Worm (Caenorhabditis elegans): Measurements from ENCODE around the gene hil-3.
"Not testable (repeated sequence)": the region's sequence is repeated elsewhere in the genome, so short reads cannot be mapped to it uniquely, and the experiment has no call there.

Gene hil-3

DNA sequence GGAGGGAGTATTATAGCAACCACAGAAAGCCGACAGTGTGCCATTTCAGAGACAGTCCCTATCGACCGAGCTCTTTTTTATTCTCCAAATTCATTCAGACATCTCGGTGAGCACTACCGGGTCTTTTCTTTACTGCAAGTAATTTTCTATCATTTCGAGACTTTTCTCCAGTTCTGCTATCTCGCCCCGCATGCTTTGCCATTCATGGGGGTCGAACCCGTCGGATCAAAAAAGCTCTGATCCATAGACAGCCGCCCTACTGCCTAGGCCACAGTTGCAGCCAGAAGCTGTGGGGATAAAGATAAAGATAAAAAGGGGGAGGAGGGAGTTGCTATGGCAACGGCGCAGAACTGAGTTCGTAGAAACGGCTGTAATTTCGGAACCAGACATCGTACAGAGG is 7.6 kb upstream of the hil-3 start:
- no peak for TF ChIP-seq him-1 (tag; optimal IDR thresholded peaks at IDR 0.05)
- TF ChIP-seq W03F9.2 (tag; optimal IDR thresholded peaks at IDR 0.05): no peak
- no peak for TF ChIP-seq dao-5 (tag; optimal IDR thresholded peaks at IDR 0.05)

DNA sequence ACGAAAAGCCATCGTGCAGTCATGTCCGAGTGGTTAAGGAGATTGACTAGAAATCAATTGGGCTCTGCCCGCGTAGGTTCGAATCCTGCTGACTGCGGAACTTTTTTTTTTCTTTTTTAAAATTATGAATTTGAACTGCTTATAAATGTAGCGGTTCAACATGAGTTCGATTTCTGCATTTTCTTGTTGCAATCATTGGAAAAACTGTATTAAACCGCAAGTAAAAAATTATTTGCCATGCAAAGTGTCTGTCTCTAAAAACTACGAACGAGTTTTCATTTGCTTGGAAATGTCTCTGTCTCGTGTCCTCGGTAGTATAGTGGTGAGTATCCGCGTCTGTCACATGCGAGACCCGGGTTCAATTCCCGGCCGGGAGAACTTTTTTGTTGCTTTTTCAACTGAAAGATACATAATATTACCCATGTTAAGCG is 3.5 kb upstream of the hil-3 start:
- TF ChIP-seq dao-5 (tag; optimal IDR thresholded peaks at IDR 0.05): peak; percentile 30

DNA sequence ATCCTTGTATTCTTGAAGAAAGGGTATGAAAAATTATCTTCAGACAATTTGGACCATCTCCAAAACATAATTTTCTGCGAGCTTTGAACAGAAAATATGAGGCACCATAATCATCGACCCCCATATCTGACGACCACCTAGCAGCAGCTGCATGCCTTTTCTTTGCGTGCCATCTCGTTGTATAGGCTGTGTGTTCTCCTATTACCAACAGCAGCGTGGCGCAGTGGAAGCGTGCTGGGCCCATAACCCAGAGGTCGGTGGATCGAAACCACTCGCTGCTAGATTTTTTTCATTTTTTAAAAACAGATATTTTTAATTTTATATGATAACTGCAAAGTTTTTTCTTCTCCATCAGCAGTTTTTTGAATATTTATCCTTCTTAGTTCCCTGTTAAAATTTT is 3.0 kb upstream of the hil-3 start:
- TF ChIP-seq dao-5 (tag; optimal IDR thresholded peaks at IDR 0.05) (no peak), W03F9.2 (tag; optimal IDR thresholded peaks at IDR 0.05) (no peak)

DNA sequence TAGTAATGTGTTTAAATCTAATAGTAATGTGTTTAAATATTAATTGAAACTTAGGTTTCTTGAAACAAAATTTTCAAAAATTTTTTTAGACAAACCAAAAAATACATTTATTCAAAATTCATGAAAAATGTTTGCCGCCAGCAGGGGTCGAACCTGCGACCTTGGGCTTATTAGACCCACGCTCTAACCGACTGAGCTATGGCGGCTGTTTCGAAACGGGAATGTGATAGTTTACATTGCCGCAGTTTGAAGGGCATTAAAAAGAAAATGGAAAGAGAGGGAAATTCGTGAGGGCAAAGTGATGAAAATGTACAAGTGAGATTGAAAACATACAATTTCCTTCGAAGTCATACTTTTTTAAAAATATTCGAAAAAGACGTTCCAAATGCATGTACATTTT is 2.5 kb upstream of the hil-3 start:
- peak; percentile 22 for TF ChIP-seq W03F9.2 (tag; optimal IDR thresholded peaks at IDR 0.05)
- TF ChIP-seq him-1 (tag; optimal IDR thresholded peaks at IDR 0.05): no peak
- no peak for TF ChIP-seq dao-5 (tag; optimal IDR thresholded peaks at IDR 0.05)

DNA sequence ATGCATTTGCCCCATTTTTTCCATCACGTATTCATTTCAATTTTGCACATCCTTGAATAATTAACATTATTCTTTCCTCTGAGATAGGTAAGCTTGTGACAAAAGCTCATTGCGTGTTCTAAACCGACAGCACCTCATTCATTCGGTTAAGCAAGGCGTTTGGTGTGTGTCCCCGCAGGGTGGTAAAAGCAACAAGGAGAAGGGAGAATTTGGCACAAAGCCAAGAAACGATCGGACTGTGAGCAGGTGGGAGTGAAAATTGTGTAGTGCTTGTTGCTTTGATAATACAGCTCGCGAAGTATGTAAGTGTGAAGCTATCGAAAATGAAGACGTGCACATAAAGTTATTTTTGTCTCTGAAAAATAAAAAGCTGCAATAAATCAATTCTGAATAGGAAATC is 1.8 kb upstream of the hil-3 start:
- TF ChIP-seq W03F9.2 (tag; optimal IDR thresholded peaks at IDR 0.05) (no peak), him-1 (tag; optimal IDR thresholded peaks at IDR 0.05) (no peak), dao-5 (tag; optimal IDR thresholded peaks at IDR 0.05) (no peak)

DNA sequence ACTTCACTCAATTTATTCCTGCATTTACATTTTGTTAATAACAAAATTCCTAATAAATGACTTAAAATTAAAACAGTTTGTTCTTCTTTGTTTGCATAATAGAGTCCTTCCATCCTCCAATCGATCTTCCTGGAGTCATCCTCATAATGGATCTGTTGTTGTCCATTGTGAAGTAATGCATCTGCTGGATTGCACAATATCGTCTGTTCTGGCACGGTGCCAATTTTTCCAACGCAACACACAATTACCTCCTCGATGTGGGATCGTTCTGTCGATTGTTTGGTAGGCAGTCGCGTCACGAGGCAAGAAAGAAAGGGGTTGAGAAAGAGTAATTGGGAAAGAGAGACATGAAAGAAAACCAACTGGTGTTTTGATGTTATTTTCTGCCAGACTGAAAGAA is 1.0 kb downstream of the hil-3 start:
- no peak for TF ChIP-seq him-1 (tag; optimal IDR thresholded peaks at IDR 0.05)
- no peak for TF ChIP-seq W03F9.2 (tag; optimal IDR thresholded peaks at IDR 0.05)
- TF ChIP-seq dao-5 (tag; optimal IDR thresholded peaks at IDR 0.05): no peak

DNA sequence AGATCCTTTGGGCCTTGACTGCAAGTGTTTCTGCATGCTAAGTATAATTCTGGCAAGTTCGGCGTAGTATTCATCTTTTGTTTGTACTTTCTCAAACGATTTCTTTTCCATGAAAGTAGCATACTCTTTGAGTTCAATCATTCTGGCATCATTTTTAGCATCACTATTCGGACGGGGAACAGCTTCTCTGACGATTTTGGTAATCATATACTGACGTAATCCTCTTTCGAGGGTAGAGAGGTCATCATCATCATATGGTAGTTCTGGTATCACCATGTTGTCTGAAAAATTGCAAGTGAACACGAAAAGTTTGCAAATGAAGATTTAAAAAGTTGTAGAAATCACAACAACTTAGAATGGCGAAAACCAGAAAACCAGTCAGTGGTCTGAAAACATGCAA is 3.8 kb downstream of the hil-3 start, which contains the start of gene F22F1.3:
F22F1.3 (minus strand) TSS at position 281 of the 400 bp plus-strand sequence.
- TF ChIP-seq W03F9.2 (tag; optimal IDR thresholded peaks at IDR 0.05): no peak
- no peak for TF ChIP-seq him-1 (tag; optimal IDR thresholded peaks at IDR 0.05)
- no peak for TF ChIP-seq dao-5 (tag; optimal IDR thresholded peaks at IDR 0.05)

DNA sequence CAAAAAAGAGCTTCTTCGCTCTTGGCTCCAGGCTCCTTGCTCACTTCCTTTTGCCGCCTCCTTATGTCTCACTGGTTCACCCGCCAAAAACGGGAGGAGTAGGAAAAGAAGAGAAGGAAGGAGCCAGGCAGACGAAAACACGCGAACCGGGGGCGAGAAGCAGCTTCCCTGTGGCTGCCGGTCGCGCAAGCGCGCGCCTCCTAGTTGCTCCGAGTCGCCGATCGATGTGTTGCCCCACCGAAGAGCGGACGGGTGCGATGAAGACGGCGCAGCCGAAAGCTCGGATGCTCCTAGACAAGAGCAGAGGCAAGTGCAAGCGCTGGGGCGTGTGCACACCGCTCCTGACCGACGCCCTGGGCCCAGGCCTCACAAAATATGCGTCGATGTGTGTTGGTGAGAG is 4.6 kb downstream of the hil-3 start:
- TF ChIP-seq W03F9.2 (tag; optimal IDR thresholded peaks at IDR 0.05): no peak
- TF ChIP-seq him-1 (tag; optimal IDR thresholded peaks at IDR 0.05): peak; percentile 77
- no peak for TF ChIP-seq dao-5 (tag; optimal IDR thresholded peaks at IDR 0.05)

DNA sequence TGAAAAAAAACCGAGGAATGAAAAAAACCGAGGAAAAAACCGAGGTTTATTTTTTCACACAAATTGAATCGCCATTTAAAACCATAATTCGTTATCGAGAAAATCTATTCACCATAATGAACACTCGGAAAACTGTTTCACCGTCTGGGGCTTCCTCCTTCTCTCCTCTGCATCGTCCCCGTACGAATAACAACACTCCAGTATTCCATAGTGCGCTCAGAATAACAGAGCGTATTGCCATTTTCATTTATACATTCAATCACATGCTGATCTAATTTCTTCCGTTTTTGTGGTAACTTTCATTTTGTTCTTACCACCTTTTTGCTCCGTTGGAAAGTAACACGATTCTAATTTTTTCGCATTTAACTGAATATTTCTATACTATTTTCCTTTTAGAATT is 10.6 kb downstream of the hil-3 start, which contains the start of gene C17H11.2:
C17H11.2 (plus strand) TSS at position 397 of the 400 bp plus-strand sequence.
- no peak for TF ChIP-seq W03F9.2 (tag; optimal IDR thresholded peaks at IDR 0.05)
- no peak for TF ChIP-seq dao-5 (tag; optimal IDR thresholded peaks at IDR 0.05)
- no peak for TF ChIP-seq him-1 (tag; optimal IDR thresholded peaks at IDR 0.05)

DNA sequence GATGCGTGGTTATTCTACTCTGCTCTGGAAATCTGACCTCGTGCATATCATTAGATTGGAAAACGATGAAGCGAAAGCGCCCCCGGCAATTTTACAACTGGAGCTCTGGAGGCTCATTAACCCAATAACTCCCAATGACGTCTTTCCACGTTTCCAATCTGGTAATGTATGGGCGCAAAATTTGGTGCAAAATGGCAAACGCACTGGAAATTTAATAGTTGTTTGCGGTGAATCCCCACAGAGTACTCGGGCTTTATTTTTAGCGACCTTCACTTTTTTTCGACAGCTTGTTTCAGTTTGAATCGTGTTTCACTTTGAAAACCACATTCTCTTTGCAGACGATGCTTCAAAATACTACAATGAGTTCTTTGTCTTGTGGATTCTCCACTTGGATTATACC is 14.6 kb downstream of the hil-3 start, which contains the start of gene C17H11.1:
C17H11.1 (plus strand) TSS at position 301 of the 400 bp plus-strand sequence.
- TF ChIP-seq W03F9.2 (tag; optimal IDR thresholded peaks at IDR 0.05) (no peak), dao-5 (tag; optimal IDR thresholded peaks at IDR 0.05) (no peak), him-1 (tag; optimal IDR thresholded peaks at IDR 0.05) (no peak)

DNA sequence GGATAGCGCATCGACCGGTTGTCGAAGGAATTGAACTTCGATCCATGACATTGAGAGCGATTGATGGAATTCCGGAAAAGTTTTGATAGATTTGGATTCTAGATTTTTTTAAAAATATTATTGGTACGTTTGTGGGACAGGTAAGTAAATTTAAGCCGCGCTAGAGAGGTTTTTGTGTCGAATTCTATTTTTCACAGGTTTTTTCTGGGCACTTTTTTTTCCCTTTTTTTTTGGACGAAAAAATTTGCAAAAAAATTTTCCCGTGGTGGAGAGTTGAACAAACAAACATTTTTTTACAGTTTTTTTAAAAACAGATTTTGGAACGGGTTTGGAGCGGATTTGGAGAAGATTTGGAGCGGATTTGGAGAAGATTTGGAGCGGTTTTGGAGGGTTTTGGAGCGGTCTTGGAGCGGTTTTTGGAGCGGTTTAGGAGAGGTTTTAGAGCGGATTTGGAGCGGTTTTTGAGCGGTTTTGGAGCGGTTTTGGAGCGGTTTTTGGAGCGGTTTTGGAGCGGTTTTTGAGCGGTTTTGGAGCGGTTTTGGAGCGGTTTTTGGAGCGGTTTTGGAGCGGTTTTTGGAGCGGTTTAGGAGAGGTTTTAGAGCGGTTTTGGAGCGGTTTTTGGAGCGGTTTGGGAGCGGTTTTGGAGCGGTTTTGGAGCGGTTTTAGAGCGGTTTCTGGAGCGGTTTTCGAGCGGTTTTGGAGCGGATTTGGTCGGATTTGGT is 22.8 kb downstream of the hil-3 start, which contains the start of gene C17H11.4:
C17H11.4 (minus strand) TSS at position 51 of the 722 bp plus-strand sequence.
- not testable (repeated sequence) for TF ChIP-seq W03F9.2, dao-5, him-1 (tag; optimal IDR thresholded peaks at IDR 0.05)

DNA sequence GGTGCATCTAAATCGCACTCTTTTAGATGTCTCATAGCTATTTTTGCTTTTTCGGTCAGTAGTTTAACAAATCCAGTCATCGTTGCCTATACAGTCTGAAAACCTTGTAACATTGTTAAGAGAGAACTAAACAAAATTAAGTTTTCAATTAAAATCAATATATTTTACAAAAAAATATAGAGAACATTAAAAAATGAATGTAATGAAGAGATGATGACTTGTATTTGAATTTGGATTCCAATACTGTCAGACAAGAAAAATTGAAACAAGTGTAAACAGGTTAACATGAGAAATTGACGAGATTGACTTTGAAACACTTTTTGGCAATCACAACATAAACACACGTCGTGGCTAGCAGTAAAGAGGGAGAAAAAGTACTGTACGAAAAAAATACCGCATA is 26.1 kb downstream of the hil-3 start, which contains the start of gene C17H11.5:
C17H11.5 (minus strand) TSS at position 101 of the 400 bp plus-strand sequence.
- no peak for TF ChIP-seq W03F9.2 (tag; optimal IDR thresholded peaks at IDR 0.05)
- TF ChIP-seq dao-5 (tag; optimal IDR thresholded peaks at IDR 0.05): no peak
- TF ChIP-seq him-1 (tag; optimal IDR thresholded peaks at IDR 0.05): no peak

DNA sequence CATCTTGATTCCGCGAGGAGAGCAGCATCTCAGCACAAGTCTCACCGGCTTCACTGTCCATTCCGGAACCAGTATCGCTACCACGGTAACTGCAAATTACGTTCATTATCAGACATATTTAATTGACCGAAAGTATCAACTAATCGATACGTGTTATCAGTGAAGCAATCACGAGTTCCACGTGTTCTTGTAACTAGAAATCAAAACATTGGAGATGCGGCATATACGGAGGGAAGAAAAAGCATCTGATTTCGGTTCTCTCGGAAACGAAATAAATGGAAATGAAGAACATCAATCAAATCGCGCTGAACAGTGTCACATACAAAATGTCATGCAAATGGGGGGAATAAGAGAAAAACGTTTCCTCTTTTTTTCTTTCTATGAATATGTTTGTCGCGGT is 34.2 kb downstream of the hil-3 start:
- TF ChIP-seq him-1 (tag; optimal IDR thresholded peaks at IDR 0.05): no peak
- no peak for TF ChIP-seq W03F9.2 (tag; optimal IDR thresholded peaks at IDR 0.05)
- no peak for TF ChIP-seq dao-5 (tag; optimal IDR thresholded peaks at IDR 0.05)

DNA sequence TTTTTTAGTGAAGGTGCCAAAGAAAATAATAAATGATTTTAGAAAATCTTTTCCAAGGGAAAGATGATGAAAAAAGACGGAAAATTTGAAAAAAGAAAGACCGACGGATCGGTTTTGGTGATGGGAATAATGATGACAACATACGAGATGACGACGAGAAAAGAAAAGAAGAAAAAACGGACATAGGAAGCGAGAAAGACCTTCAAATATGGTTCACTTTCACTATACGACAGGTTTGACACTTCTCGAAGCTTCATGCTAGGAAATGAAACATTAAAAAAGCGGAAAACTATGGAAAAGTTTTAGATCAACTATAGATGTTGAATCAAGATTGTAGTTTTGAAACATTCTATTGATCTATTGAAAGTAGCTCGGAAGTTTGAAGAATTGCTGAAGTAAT is 41.2 kb downstream of the hil-3 start:
- TF ChIP-seq dao-5 (tag; optimal IDR thresholded peaks at IDR 0.05): no peak
- TF ChIP-seq him-1 (tag; optimal IDR thresholded peaks at IDR 0.05): no peak

DNA sequence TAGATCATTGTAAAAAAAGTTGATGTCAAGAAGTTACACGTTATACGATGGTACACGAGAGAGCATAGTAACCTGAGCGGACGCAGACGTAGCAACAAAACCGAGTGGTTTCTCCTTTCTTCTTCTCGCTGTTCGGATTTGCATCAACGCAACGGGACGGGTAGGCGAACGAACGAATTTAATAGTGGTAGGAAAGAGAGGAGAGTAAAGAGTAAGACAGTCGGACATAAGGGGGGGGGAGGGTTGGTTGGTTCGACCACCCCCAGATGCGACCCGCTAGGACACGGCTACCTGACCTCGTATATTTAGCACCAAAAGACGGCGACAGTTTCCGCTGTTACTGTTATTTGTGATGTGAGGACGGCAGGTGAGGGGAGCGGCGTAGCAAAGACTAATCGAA is 42.2 kb downstream of the hil-3 start:
- TF ChIP-seq dao-5 (tag; optimal IDR thresholded peaks at IDR 0.05) (no peak), W03F9.2 (tag; optimal IDR thresholded peaks at IDR 0.05) (no peak), him-1 (tag; optimal IDR thresholded peaks at IDR 0.05) (no peak)

Measured in whole organism, L4/young adult.